Worm (Caenorhabditis elegans) whole organism, mixed stage, embryonic: Measurements from ENCODE around the gene T12A7.2.

Experiments
- ceh-83 ChIP-seq: fragments of 200-800 bp; sonication (Bioruptor generic); optimal IDR thresholded peaks from 2 replicates; lab custom pipeline; 2018; ENCODE audit warnings: mild to moderate bottlenecking, missing genetic modification characterization, missing compliant biosample characterization
- drap-1 ChIP-seq: fragments of 200-800 bp; sonication (Bioruptor generic); optimal IDR thresholded peaks from 3 replicates; lab custom pipeline; 2018; ENCODE audit warnings: mild to moderate bottlenecking, missing genetic modification characterization, missing compliant biosample characterization

DNA sequence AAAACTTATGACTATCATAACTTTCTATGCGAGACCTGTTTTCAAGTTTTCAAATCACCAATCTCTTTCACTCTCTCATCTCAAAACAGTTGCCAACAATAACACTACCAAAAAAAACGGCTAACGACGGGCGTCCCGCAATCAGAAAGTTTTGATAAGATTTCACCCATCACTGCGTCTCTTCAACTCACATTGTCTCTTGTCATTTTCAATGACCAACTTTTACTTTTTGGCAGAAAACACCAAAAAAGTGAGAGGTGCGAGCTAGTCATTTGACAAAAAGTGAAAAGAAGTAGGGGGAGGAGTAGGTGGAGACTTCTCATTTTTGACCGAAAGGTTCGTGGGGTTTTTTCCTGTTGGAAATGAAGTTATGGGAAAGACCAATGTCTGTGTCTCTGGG, 42.3 kb downstream of the T12A7.2 start:
- TF ChIP-seq ceh-83 (GFP tag; lab: Kevin White, UChicago) (no peak), drap-1 (GFP tag; lab: Kevin White, UChicago) (no peak)
